Fruit fly (Drosophila melanogaster) whole organism, embryonic: ENCODE results near the gene CG43255.

ENCODE experiments used
- BEAF-32 ChIP-seq: fragments of 200-800 bp; sonication (Bioruptor generic); optimal IDR thresholded peaks from 3 replicates; lab custom pipeline; 2017; ENCODE audit warnings: missing biosample characterization, missing genetic modification characterization, mild to moderate bottlenecking, moderate library complexity, missing genetic modification reagents
- Bgb ChIP-seq: fragments of 200-800 bp; sonication (Bioruptor generic); IDR thresholded peaks from 2 replicates; pipeline ENCODE4 v1.3.6; 2022; ENCODE audit warnings: missing biosample characterization, missing genetic modification characterization; ENCODE audit not compliant: partially characterized antibody
- CG11085 ChIP-seq: fragments of 200-800 bp; sonication (Bioruptor generic); IDR thresholded peaks from 2 replicates; pipeline ENCODE4 v1.3.6; 2022; ENCODE audit warnings: missing biosample characterization, missing genetic modification characterization
- CG12236 ChIP-seq: fragments of 200-800 bp; sonication (Bioruptor generic); optimal IDR thresholded peaks from 2 replicates; lab custom pipeline; 2016; ENCODE audit warnings: missing biosample characterization, missing genetic modification characterization
- CG12942 ChIP-seq: fragments of 200-800 bp; sonication (Bioruptor generic); optimal IDR thresholded peaks from 3 replicates; lab custom pipeline; 2016; ENCODE audit warnings: missing biosample characterization, missing genetic modification characterization
- CG13296 ChIP-seq: fragments of 200-800 bp; sonication (Bioruptor generic); optimal IDR thresholded peaks from 3 replicates; lab custom pipeline; 2018; ENCODE audit warnings: missing biosample characterization, mild to moderate bottlenecking, missing genetic modification characterization
- CG14710 ChIP-seq: fragments of 200-800 bp; sonication (Bioruptor generic); optimal IDR thresholded peaks from 3 replicates; lab custom pipeline; 2019; ENCODE audit warnings: missing biosample characterization, mild to moderate bottlenecking, missing genetic modification characterization, moderate library complexity
- CG14860 ChIP-seq: fragments of 200-800 bp; sonication (Bioruptor generic); IDR thresholded peaks from 3 replicates; pipeline ENCODE4 v1.3.6; 2022; ENCODE audit warnings: missing biosample characterization, missing genetic modification characterization; ENCODE audit not compliant: partially characterized antibody
- CG14965 ChIP-seq: fragments of 200-800 bp; sonication (Bioruptor generic); optimal IDR thresholded peaks from 2 replicates; lab custom pipeline; 2016; ENCODE audit warnings: missing biosample characterization, missing genetic modification characterization, borderline replicate concordance
- CG16815 ChIP-seq: fragments of 200-800 bp; sonication (Bioruptor generic); optimal IDR thresholded peaks from 3 replicates; lab custom pipeline; 2017; ENCODE audit warnings: missing biosample characterization, mild to moderate bottlenecking, missing genetic modification characterization
- CG18011 ChIP-seq: fragments of 200-800 bp; sonication (Bioruptor generic); optimal IDR thresholded peaks from 2 replicates; lab custom pipeline; 2017; ENCODE audit warnings: missing biosample characterization, missing genetic modification characterization, mild to moderate bottlenecking, moderate library complexity, missing genotype
- CG1832 ChIP-seq: fragments of 200-800 bp; sonication (Bioruptor generic); optimal IDR thresholded peaks from 2 replicates; lab custom pipeline; 2017; ENCODE audit warnings: missing biosample characterization, mild to moderate bottlenecking, missing genetic modification characterization, inconsistent platforms
- CG30431 ChIP-seq: fragments of 200-800 bp; sonication (Bioruptor generic); optimal IDR thresholded peaks from 2 replicates; lab custom pipeline; 2017; ENCODE audit warnings: missing biosample characterization, missing genetic modification characterization
- CG31365 ChIP-seq: fragments of 200-800 bp; sonication (Bioruptor generic); optimal IDR thresholded peaks from 2 replicates; lab custom pipeline; 2018; ENCODE audit warnings: missing biosample characterization, mild to moderate bottlenecking, missing genetic modification characterization
- CG31441 ChIP-seq: fragments of 200-800 bp; sonication (Bioruptor generic); IDR thresholded peaks from 2 replicates; pipeline ENCODE4 v1.3.6; 2022; ENCODE audit warnings: missing biosample characterization, missing genetic modification characterization
- CG4282 ChIP-seq: fragments of 200-800 bp; sonication (Bioruptor generic); optimal IDR thresholded peaks from 2 replicates; lab custom pipeline; 2016; ENCODE audit warnings: missing biosample characterization, missing genetic modification characterization
- Fer3 ChIP-seq: fragments of 200-800 bp; sonication (Bioruptor generic); optimal IDR thresholded peaks from 2 replicates; lab custom pipeline; 2018; ENCODE audit warnings: missing biosample characterization, mild to moderate bottlenecking, missing genetic modification characterization, moderate library complexity
- Gsc ChIP-seq: fragments of 200-800 bp; sonication (Bioruptor generic); IDR thresholded peaks from 2 replicates; pipeline ENCODE4 v1.3.6; 2022; ENCODE audit warnings: missing biosample characterization, missing genetic modification characterization
- HHEX ChIP-seq: fragments of 200-800 bp; sonication (Bioruptor generic); optimal IDR thresholded peaks from 3 replicates; lab custom pipeline; 2017; ENCODE audit warnings: missing biosample characterization, mild to moderate bottlenecking, missing genetic modification characterization, missing genetic modification reagents
- HLH54F ChIP-seq: fragments of 200-800 bp; sonication (Bioruptor generic); optimal IDR thresholded peaks from 3 replicates; lab custom pipeline; 2016; ENCODE audit warnings: missing biosample characterization, missing genetic modification characterization
- Hey ChIP-seq: fragments of 200-800 bp; sonication (Bioruptor generic); optimal IDR thresholded peaks from 3 replicates; lab custom pipeline; 2018; ENCODE audit warnings: missing biosample characterization, mild to moderate bottlenecking, missing genetic modification characterization
- Hr51 ChIP-seq, 2 experiments: fragments of 200-800 bp; sonication (Bioruptor generic); optimal IDR thresholded peaks; 2 replicates in 1 of 2; 3 replicates in 1 of 2; lab custom pipeline; 2016 to 2018; ENCODE audit warnings: missing biosample characterization in 2 of 2, missing genetic modification characterization in 2 of 2, mild to moderate bottlenecking in 1 of 2, moderate library complexity in 1 of 2
- bab2 ChIP-seq: fragments of 200-800 bp; sonication (Bioruptor generic); optimal IDR thresholded peaks from 2 replicates; lab custom pipeline; 2016; ENCODE audit warnings: missing biosample characterization, missing genetic modification characterization
- bcd ChIP-seq: fragments of 200-800 bp; sonication (Bioruptor generic); optimal IDR thresholded peaks from 2 replicates; lab custom pipeline; 2017; ENCODE audit warnings: missing biosample characterization, mild to moderate bottlenecking, missing genetic modification characterization
- bigmax ChIP-seq: fragments of 200-800 bp; sonication (Bioruptor generic); optimal IDR thresholded peaks from 2 replicates; lab custom pipeline; 2018; ENCODE audit warnings: missing biosample characterization, mild to moderate bottlenecking, missing genetic modification characterization
- da ChIP-seq: fragments of 200-800 bp; sonication (Bioruptor generic); optimal IDR thresholded peaks from 2 replicates; lab custom pipeline; 2016; ENCODE audit warnings: missing biosample characterization, missing genetic modification characterization
- gce ChIP-seq: fragments of 200-800 bp; sonication (Bioruptor generic); IDR thresholded peaks from 3 replicates; pipeline ENCODE4 v1.3.6; 2022; ENCODE audit warnings: missing biosample characterization, missing genetic modification characterization
- gfzf ChIP-seq: fragments of 200-800 bp; sonication (Bioruptor generic); optimal IDR thresholded peaks from 2 replicates; lab custom pipeline; 2016; ENCODE audit warnings: missing biosample characterization, mild to moderate bottlenecking, missing genetic modification characterization, moderate library complexity
- hb ChIP-seq: fragments of 200-800 bp; sonication (Bioruptor generic); IDR thresholded peaks from 3 replicates; pipeline ENCODE4 v1.3.6; 2022; ENCODE audit warnings: missing biosample characterization, missing genetic modification characterization; ENCODE audit not compliant: partially characterized antibody
- knrl ChIP-seq: fragments of 200-800 bp; sonication (Bioruptor generic); IDR thresholded peaks from 3 replicates; pipeline ENCODE4 v1.3.6; 2022; ENCODE audit warnings: missing biosample characterization, missing genetic modification characterization; ENCODE audit not compliant: partially characterized antibody
- lab ChIP-seq: fragments of 200-800 bp; sonication (Bioruptor generic); optimal IDR thresholded peaks from 3 replicates; lab custom pipeline; 2017; ENCODE audit warnings: missing biosample characterization, missing genetic modification characterization, mild to moderate bottlenecking, moderate library complexity, missing genetic modification reagents
- mld ChIP-seq: fragments of 200-800 bp; sonication (Bioruptor generic); IDR thresholded peaks from 3 replicates; pipeline ENCODE4 v1.3.6; 2022; ENCODE audit warnings: missing biosample characterization, missing genetic modification characterization; ENCODE audit not compliant: partially characterized antibody
- ranshi ChIP-seq: fragments of 200-800 bp; sonication (Bioruptor generic); IDR thresholded peaks from 2 replicates; pipeline ENCODE4 v1.3.6; 2022; ENCODE audit warnings: missing biosample characterization, missing genetic modification characterization
- salm ChIP-seq: fragments of 200-800 bp; sonication (Bioruptor generic); optimal IDR thresholded peaks from 2 replicates; lab custom pipeline; 2018; ENCODE audit warnings: missing biosample characterization, mild to moderate bottlenecking, missing genetic modification characterization
- shn ChIP-seq: fragments of 200-800 bp; sonication (Bioruptor generic); optimal IDR thresholded peaks from 3 replicates; lab custom pipeline; 2016; ENCODE audit warnings: missing biosample characterization, missing genetic modification characterization
- sim ChIP-seq: fragments of 200-800 bp; sonication (Bioruptor generic); IDR thresholded peaks from 2 replicates; pipeline ENCODE4 v1.3.6; 2022; ENCODE audit warnings: missing biosample characterization, missing genetic modification characterization
- slou ChIP-seq: fragments of 200-800 bp; sonication (Bioruptor generic); optimal IDR thresholded peaks from 3 replicates; lab custom pipeline; 2016; ENCODE audit warnings: missing biosample characterization, missing genetic modification characterization
- tna ChIP-seq: fragments of 200-800 bp; sonication (Bioruptor generic); IDR thresholded peaks from 2 replicates; pipeline ENCODE4 v1.3.6; 2022; ENCODE audit warnings: missing biosample characterization, missing genetic modification characterization; ENCODE audit not compliant: partially characterized antibody
- zfh2 ChIP-seq: fragments of 200-800 bp; sonication (Bioruptor generic); optimal IDR thresholded peaks from 2 replicates; lab custom pipeline; 2016; ENCODE audit warnings: missing biosample characterization, missing genetic modification characterization

The CG43255 gene

DNA sequence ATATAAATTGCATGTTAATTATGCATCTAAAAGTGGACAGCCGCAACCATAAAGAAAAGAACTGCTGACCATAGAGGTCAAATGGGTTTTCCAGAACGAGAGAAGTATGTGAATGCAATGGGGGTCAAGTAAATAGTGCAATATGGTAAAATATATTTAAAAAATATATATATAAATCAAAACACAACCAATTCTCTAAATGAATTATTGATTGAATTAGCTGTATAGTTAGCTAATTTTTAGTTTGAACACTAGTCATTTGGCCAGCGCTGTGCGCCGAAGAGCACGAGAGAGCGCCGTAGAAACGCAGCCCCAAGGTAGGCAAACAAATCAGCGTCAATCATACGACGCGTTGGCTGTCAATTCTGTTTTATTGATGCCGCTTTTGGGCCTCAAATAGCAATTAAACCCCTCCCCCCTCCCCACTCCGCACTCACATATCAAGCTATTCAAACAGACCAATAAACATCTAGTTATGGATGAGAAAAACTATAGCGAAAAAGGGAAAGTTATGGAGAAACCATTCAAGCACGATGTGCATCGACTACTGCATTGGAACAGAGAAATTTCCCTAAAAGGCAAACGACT, 44.7 kb upstream of the CG43255 start (continued):
- TF ChIP-seq CG30431 = peak; percentile 63
- TF ChIP-seq salm (tag; lab: Kevin White, UChicago) = peak; percentile 80
- peak; percentile 35 for TF ChIP-seq CG31365 (tag; lab: Kevin White, UChicago)
- TF ChIP-seq zfh2 (GFP tag; lab: Kevin White, UChicago) = peak; percentile 5
- no peak for TF ChIP-seq Hey (tag; lab: Kevin White, UChicago)
- no peak for TF ChIP-seq CG4282 (GFP tag; lab: Kevin White, UChicago)
- no peak for TF ChIP-seq slou (GFP tag; lab: Kevin White, UChicago)
- no peak for TF ChIP-seq shn (GFP tag; lab: Kevin White, UChicago)
- TF ChIP-seq bcd (GFP tag; lab: Kevin White, UChicago) = peak; percentile 77
- TF ChIP-seq CG1832 = no peak
- peak; percentile 24 for TF ChIP-seq bab2
- peak; percentile 87; the same call in 2 of the 3 replicates for TF ChIP-seq gce (GFP tag; lab: Robert Waterston, UW)
- peak; percentile 73 for TF ChIP-seq CG14710 (tag; lab: Kevin White, UChicago)
- no peak for TF ChIP-seq BEAF-32 (GFP tag; lab: Kevin White, UChicago)
- peak; percentile 52 for TF ChIP-seq CG12942 (GFP tag; lab: Kevin White, UChicago)
- peak; percentile 31 for TF ChIP-seq CG16815
- TF ChIP-seq Hr51 (GFP tag; optimal IDR thresholded peaks at IDR 0.05; lab: Kevin White, UChicago) = peak in 1 of 2 experiments; percentile 87
- TF ChIP-seq CG18011 (GFP tag; lab: Kevin White, UChicago) = peak; percentile 54
- TF ChIP-seq CG12236 = no peak
- TF ChIP-seq Gsc (GFP tag; lab: Robert Waterston, UW) = no peak
- no peak for TF ChIP-seq mld (GFP tag; lab: Robert Waterston, UW)
- TF ChIP-seq Bgb (GFP tag; lab: Robert Waterston, UW) = no peak
- no peak for TF ChIP-seq CG14965 (GFP tag; lab: Kevin White, UChicago)
- no peak for TF ChIP-seq tna (GFP tag; lab: Robert Waterston, UW)
- no peak for TF ChIP-seq CG14860 (GFP tag; lab: Robert Waterston, UW)
- no peak for TF ChIP-seq bigmax (GFP tag; lab: Kevin White, UChicago)
- no peak for TF ChIP-seq da (GFP tag; lab: Kevin White, UChicago)
- peak; percentile 90 for TF ChIP-seq CG31441 (GFP tag; lab: Robert Waterston, UW)
- peak; percentile 82 for TF ChIP-seq HHEX (GFP tag; lab: Kevin White, UChicago)
- peak; percentile 81 for TF ChIP-seq Fer3 (tag; lab: Kevin White, UChicago)
- TF ChIP-seq sim = peak; percentile 80
- no peak for TF ChIP-seq knrl (GFP tag; lab: Robert Waterston, UW)
- peak; percentile 78 for TF ChIP-seq CG13296
- TF ChIP-seq hb (GFP tag; lab: Robert Waterston, UW) = no peak
- TF ChIP-seq HLH54F (GFP tag; lab: Kevin White, UChicago) = no peak
- peak; percentile 65 for TF ChIP-seq CG11085 (GFP tag; lab: Robert Waterston, UW)
- TF ChIP-seq lab (GFP tag; lab: Kevin White, UChicago) = peak; percentile 91
- TF ChIP-seq ranshi = peak; percentile 90
- TF ChIP-seq gfzf (GFP tag; lab: Kevin White, UChicago) = no peak
